Worm (Caenorhabditis elegans) whole organism, young adult: ENCODE results near the gene hpo-6.

Source experiments
- B0035.1 ChIP-seq: sonication (generic microtip); optimal IDR thresholded peaks from 2 replicates; lab custom pipeline; 2016; ENCODE audit warnings: missing genetic modification characterization, mild to moderate bottlenecking, missing compliant biosample characterization, missing genotype, missing genetic modification reagents
- B0261.1 ChIP-seq: sonication (generic microtip); optimal IDR thresholded peaks from 2 replicates; lab custom pipeline; 2016; ENCODE audit warnings: mild to moderate bottlenecking, missing genetic modification characterization, moderate library complexity, missing compliant biosample characterization
- C06A6.2 ChIP-seq: fragments of 200-800 bp; sonication (Bioruptor generic); conservative IDR thresholded peaks from 2 replicates; pipeline ENCODE4 v1.3.6; 2022; ENCODE audit warnings: missing genetic modification characterization, missing compliant biosample characterization
- F22D6.2 ChIP-seq: sonication (generic microtip); optimal IDR thresholded peaks from 2 replicates; lab custom pipeline; 2016; ENCODE audit warnings: mild to moderate bottlenecking, missing genetic modification characterization, missing compliant biosample characterization
- F23B12.7 ChIP-seq: sonication (generic microtip); optimal IDR thresholded peaks from 2 replicates; lab custom pipeline; 2017; ENCODE audit warnings: missing genetic modification characterization, mild to moderate bottlenecking, missing compliant biosample characterization, antibody characterized with exemption, moderate library complexity; ENCODE audit not compliant: insufficient read depth
- F37B4.10 ChIP-seq: fragments of 200-800 bp; sonication (Bioruptor generic); IDR thresholded peaks from 2 replicates; pipeline ENCODE4 v1.3.6; 2022; ENCODE audit warnings: missing genetic modification characterization, missing compliant biosample characterization
- F49E8.2 ChIP-seq: sonication (generic microtip); optimal IDR thresholded peaks from 3 replicates; lab custom pipeline; 2017; ENCODE audit warnings: missing genetic modification characterization, mild to moderate bottlenecking, missing compliant biosample characterization, antibody characterized with exemption, moderate library complexity; ENCODE audit not compliant: insufficient read depth
- F52B5.7 ChIP-seq: sonication (generic microtip); optimal IDR thresholded peaks from 2 replicates; lab custom pipeline; 2016; ENCODE audit warnings: mild to moderate bottlenecking, missing genetic modification characterization, missing compliant biosample characterization
- F55B11.4 ChIP-seq: sonication (generic microtip); optimal IDR thresholded peaks from 2 replicates; lab custom pipeline; 2016; ENCODE audit warnings: missing compliant biosample characterization, missing genetic modification characterization, borderline replicate concordance; ENCODE audit not compliant: insufficient read depth
- K11D2.4 ChIP-seq: fragments of 200-800 bp; sonication (Bioruptor generic); IDR thresholded peaks from 2 replicates; pipeline ENCODE4 v1.3.6; 2022; ENCODE audit warnings: missing genetic modification reagents, missing genetic modification characterization, missing compliant biosample characterization
- K12H6.12 ChIP-seq: fragments of 200-800 bp; sonication (Bioruptor generic); optimal IDR thresholded peaks from 2 replicates; lab custom pipeline; 2018; ENCODE audit warnings: mild to moderate bottlenecking, missing genetic modification characterization, missing compliant biosample characterization
- T26A5.8 ChIP-seq: sonication (generic microtip); optimal IDR thresholded peaks from 2 replicates; lab custom pipeline; 2016; ENCODE audit warnings: missing genetic modification characterization, missing compliant biosample characterization
- Y53F4B.3 ChIP-seq: fragments of 200-800 bp; sonication (Bioruptor generic); IDR thresholded peaks from 2 replicates; pipeline ENCODE4 v1.3.6; 2022; ENCODE audit warnings: missing genetic modification reagents, missing genetic modification characterization, missing compliant biosample characterization
- Y56A3A.18 ChIP-seq: fragments of 200-800 bp; sonication (Bioruptor generic); IDR thresholded peaks from 2 replicates; pipeline ENCODE4 v1.3.6; 2022; ENCODE audit warnings: missing genetic modification reagents, missing genetic modification characterization, missing compliant biosample characterization
- Y67H2A.10 ChIP-seq: fragments of 200-800 bp; sonication (Bioruptor generic); conservative IDR thresholded peaks from 2 replicates; pipeline ENCODE4 v1.3.6; 2022; ENCODE audit warnings: missing genetic modification reagents, missing genetic modification characterization, missing compliant biosample characterization
- ZK185.1 ChIP-seq: sonication (generic microtip); optimal IDR thresholded peaks from 2 replicates; lab custom pipeline; 2016; ENCODE audit warnings: mild to moderate bottlenecking, missing genetic modification characterization, missing compliant biosample characterization; ENCODE audit not compliant: poor library complexity, severe bottlenecking
- attf-6 ChIP-seq: fragments of 200-800 bp; sonication (Bioruptor generic); IDR thresholded peaks from 2 replicates; pipeline ENCODE4 v1.3.6; 2022; ENCODE audit warnings: missing genetic modification reagents, missing genetic modification characterization, missing compliant biosample characterization
- bed-2 ChIP-seq: fragments of 200-800 bp; sonication (Bioruptor generic); IDR thresholded peaks from 2 replicates; pipeline ENCODE4 v1.3.6; 2022; ENCODE audit warnings: missing genetic modification reagents, missing genetic modification characterization, missing compliant biosample characterization
- ceh-58 ChIP-seq: fragments of 200-800 bp; sonication (Bioruptor generic); IDR thresholded peaks from 2 replicates; pipeline ENCODE4 v1.3.6; 2022; ENCODE audit warnings: missing genetic modification characterization, missing compliant biosample characterization
- chd-7 ChIP-seq: sonication (generic microtip); optimal IDR thresholded peaks from 2 replicates; lab custom pipeline; 2016; ENCODE audit warnings: mild to moderate bottlenecking, missing genetic modification characterization, moderate library complexity, missing compliant biosample characterization
- dpl-1 ChIP-seq: fragments of 150-350 bp; optimal IDR thresholded peaks from 2 replicates; lab custom pipeline; 2014; ENCODE audit warnings: missing biosample characterization, missing genetic modification reagents, missing genetic modification characterization
- efl-1 ChIP-seq: fragments of 150-350 bp; optimal IDR thresholded peaks from 2 replicates; lab custom pipeline; 2014; ENCODE audit warnings: missing biosample characterization, missing genetic modification reagents, missing genetic modification characterization
- egrh-3 ChIP-seq: fragments of 200-800 bp; sonication (Bioruptor generic); IDR thresholded peaks from 2 replicates; pipeline ENCODE4 v1.3.6; 2022; ENCODE audit warnings: missing genetic modification reagents, missing genetic modification characterization, missing compliant biosample characterization
- ekl-4 ChIP-seq: fragments of 200-800 bp; sonication (Bioruptor generic); IDR thresholded peaks from 2 replicates; pipeline ENCODE4 v1.3.6; 2022; ENCODE audit warnings: missing genetic modification reagents, missing genetic modification characterization, missing compliant biosample characterization
- ets-4 ChIP-seq: fragments of 200-800 bp; sonication (Bioruptor generic); optimal IDR thresholded peaks from 2 replicates; lab custom pipeline; 2018; ENCODE audit warnings: mild to moderate bottlenecking, missing genetic modification characterization, missing compliant biosample characterization
- gei-17 ChIP-seq: fragments of 200-800 bp; sonication (Bioruptor generic); optimal IDR thresholded peaks from 2 replicates; lab custom pipeline; 2018; ENCODE audit warnings: mild to moderate bottlenecking, missing genetic modification characterization, missing compliant biosample characterization
- hlh-12 ChIP-seq: sonication (generic microtip); optimal IDR thresholded peaks from 2 replicates; lab custom pipeline; 2016; ENCODE audit warnings: missing genetic modification characterization, missing compliant biosample characterization
- let-526 ChIP-seq: fragments of 200-800 bp; sonication (Bioruptor generic); IDR thresholded peaks from 2 replicates; pipeline ENCODE4 v1.3.6; 2022; ENCODE audit warnings: missing genetic modification reagents, missing genetic modification characterization, missing compliant biosample characterization
- let-607 ChIP-seq, 2 experiments: fragments of 200-800 bp in 1 of 2; sonication (Bioruptor generic) in 1 of 2; sonication (generic microtip) in 1 of 2; optimal IDR thresholded peaks; 2 replicates each; lab custom pipeline; 2016 to 2018; ENCODE audit warnings: mild to moderate bottlenecking in 2 of 2, missing compliant biosample characterization in 2 of 2, missing genetic modification characterization in 2 of 2, moderate library complexity in 2 of 2, missing genotype in 1 of 2
- lin-35 ChIP-seq, 3 experiments: fragments of 150-350 bp in 2 of 3; sonication (generic microtip) in 1 of 3; optimal IDR thresholded peaks; 2 replicates each; lab custom pipeline; 2014 to 2018; ENCODE audit warnings: missing biosample characterization in 3 of 3, missing genetic modification characterization in 3 of 3, missing genetic modification reagents in 3 of 3
- lsl-1 ChIP-seq: fragments of 200-800 bp; sonication (Bioruptor generic); optimal IDR thresholded peaks from 2 replicates; lab custom pipeline; 2018; ENCODE audit warnings: mild to moderate bottlenecking, missing genetic modification characterization, moderate library complexity, missing compliant biosample characterization
- madf-6 ChIP-seq: fragments of 200-800 bp; sonication (Bioruptor generic); IDR thresholded peaks from 2 replicates; pipeline ENCODE4 v1.3.6; 2022; ENCODE audit warnings: missing genetic modification reagents, missing genetic modification characterization, missing compliant biosample characterization
- nfyb-1 ChIP-seq: fragments of 200-800 bp; sonication (Bioruptor generic); IDR thresholded peaks from 2 replicates; pipeline ENCODE4 v1.3.6; 2022; ENCODE audit warnings: missing genetic modification reagents, missing genetic modification characterization, missing compliant biosample characterization
- nhr-90 ChIP-seq: sonication (generic microtip); optimal IDR thresholded peaks from 2 replicates; lab custom pipeline; 2016; ENCODE audit warnings: missing genotype, mild to moderate bottlenecking, missing genetic modification characterization, missing compliant biosample characterization
- snpc-1.1 ChIP-seq: sonication (generic microtip); optimal IDR thresholded peaks from 2 replicates; lab custom pipeline; 2017; ENCODE audit warnings: missing genetic modification characterization, mild to moderate bottlenecking, missing compliant biosample characterization, antibody characterized with exemption, moderate library complexity, missing genotype, missing genetic modification reagents; ENCODE audit not compliant: insufficient read depth
- snpc-3.4 ChIP-seq: sonication (generic microtip); optimal IDR thresholded peaks from 2 replicates; lab custom pipeline; 2017; ENCODE audit warnings: missing genetic modification characterization, mild to moderate bottlenecking, missing compliant biosample characterization, antibody characterized with exemption, moderate library complexity, missing genotype, missing genetic modification reagents
- zfh-2 ChIP-seq: fragments of 200-800 bp; sonication (Bioruptor generic); conservative IDR thresholded peaks from 2 replicates; pipeline ENCODE4 v1.3.6; 2022; ENCODE audit warnings: missing genetic modification reagents, missing genetic modification characterization, missing compliant biosample characterization
- ztf-28 ChIP-seq: fragments of 200-800 bp; sonication (Bioruptor generic); IDR thresholded peaks from 2 replicates; pipeline ENCODE4 v1.3.6; 2022; ENCODE audit warnings: missing genetic modification reagents, missing genetic modification characterization, missing compliant biosample characterization
- ztf-3 ChIP-seq: fragments of 200-800 bp; sonication (Bioruptor generic); optimal IDR thresholded peaks from 2 replicates; lab custom pipeline; 2018; ENCODE audit warnings: mild to moderate bottlenecking, missing genetic modification characterization, missing compliant biosample characterization
- ztf-6 ChIP-seq: fragments of 200-800 bp; sonication (Bioruptor generic); IDR thresholded peaks from 2 replicates; pipeline ENCODE4 v1.3.6; 2022; ENCODE audit warnings: missing genetic modification reagents, missing genetic modification characterization, missing compliant biosample characterization

Gene hpo-6

ce11 chrIV:1563476-1564131 lies 1.6 kb downstream of the hpo-6 start, which contains the start of gene Y41D4B.15:
Gene Y41D4B.15 (plus strand): TSS chrIV:1564081.
- TF ChIP-seq ets-4 (no peak), attf-6 (GFP tag; lab: Robert Waterston, UW) (no peak), B0035.1 (tag; lab: Kevin White, UChicago) (no peak), K11D2.4 (GFP tag; lab: Robert Waterston, UW) (no peak), let-607 (tag; optimal IDR thresholded peaks at IDR 0.05; lab: Kevin White, UChicago) (no peak), gei-17 (GFP tag; lab: Kevin White, UChicago) (no peak), ceh-58 (GFP tag; lab: Robert Waterston, UW) (no peak), hlh-12 (tag; lab: Kevin White, UChicago) (no peak)
- TF ChIP-seq, all 124 proteins: peak for 0

- TF ChIP-seq let-526 (GFP tag; lab: Robert Waterston, UW) (no peak), zfh-2 (GFP tag; lab: Robert Waterston, UW) (peak; percentile 86), efl-1 (GFP tag; lab: Kevin White, UChicago) (no peak), ztf-28 (GFP tag; lab: Robert Waterston, UW) (no peak), K12H6.12 (tag; lab: Kevin White, UChicago) (no peak), Y67H2A.10 (no peak), egrh-3 (GFP tag; lab: Robert Waterston, UW) (peak; percentile 72; the same call in 1 of the 2 replicates), ekl-4 (GFP tag; lab: Robert Waterston, UW) (no peak)
Observed at ce11 chrIV:1565725-1566124, 3.7 kb downstream of the hpo-6 start.

ce11 chrIV:1567577-1567976 lies 5.6 kb downstream of the hpo-6 start:
- TF ChIP-seq nfyb-1 (GFP tag; lab: Robert Waterston, UW) (peak; percentile 92), chd-7 (tag; lab: Kevin White, UChicago) (no peak), lin-35 (GFP tag; optimal IDR thresholded peaks at IDR 0.05; lab: Kevin White, UChicago) (no peak), ztf-3 (GFP tag; lab: Kevin White, UChicago) (no peak), madf-6 (peak; percentile 27; the same call in 1 of the 2 replicates), efl-1 (GFP tag; lab: Kevin White, UChicago) (no peak)

- TF ChIP-seq nhr-90 (no peak), madf-6 (no peak), F22D6.2 (tag; lab: Kevin White, UChicago) (no peak), T26A5.8 (tag; lab: Kevin White, UChicago) (no peak), gei-17 (GFP tag; lab: Kevin White, UChicago) (no peak), dpl-1 (no peak), ZK185.1 (tag; lab: Kevin White, UChicago) (no peak)
Observed at ce11 chrIV:1576731-1577130, 14.7 kb downstream of the hpo-6 start, which contains the start of gene Y41D4B.14. Gene Y41D4B.14 (plus strand): TSS chrIV:1577031.

ce11 chrIV:1595802-1596201 lies 33.8 kb downstream of the hpo-6 start, which contains the start of gene npp-8:
Gene npp-8 (minus strand): TSS chrIV:1595824.
- TF ChIP-seq Y53F4B.3, result no peak
- peak; percentile 38 for TF ChIP-seq snpc-1.1 (tag; lab: Kevin White, UChicago)
- peak; percentile 83 for TF ChIP-seq bed-2 (GFP tag; lab: Robert Waterston, UW)
- TF ChIP-seq ztf-6 (GFP tag; lab: Robert Waterston, UW), result no peak
- TF ChIP-seq Y56A3A.18 (GFP tag; lab: Robert Waterston, UW), result no peak
- peak; percentile 69 for TF ChIP-seq K11D2.4 (GFP tag; lab: Robert Waterston, UW)
- TF ChIP-seq F23B12.7 (tag; lab: Kevin White, UChicago), result peak; percentile 89
- TF ChIP-seq nfyb-1 (GFP tag; lab: Robert Waterston, UW), result peak; percentile 81
- no peak for TF ChIP-seq F55B11.4 (tag; lab: Kevin White, UChicago)
- peak; percentile 78 for TF ChIP-seq lsl-1 (GFP tag; lab: Kevin White, UChicago)
- TF ChIP-seq F49E8.2, result peak; percentile 79
- TF ChIP-seq C06A6.2, result peak; percentile 92
- no peak for TF ChIP-seq F37B4.10 (GFP tag; lab: Robert Waterston, UW)
- TF ChIP-seq attf-6 (GFP tag; lab: Robert Waterston, UW), result peak; percentile 38; the same call in 1 of the 2 replicates
- TF ChIP-seq F52B5.7 (tag; lab: Kevin White, UChicago), result no peak
- peak; percentile 58 for TF ChIP-seq snpc-3.4 (tag; lab: Kevin White, UChicago)
- peak; percentile 12 for TF ChIP-seq B0261.1 (tag; lab: Kevin White, UChicago)
